Worm (Caenorhabditis elegans) whole organism, L4/young adult: Measurements from ENCODE around the gene K09A11.1.

ENCODE experiments used
- dao-5 ChIP-seq: sonication (generic microtip); optimal IDR thresholded peaks from 2 replicates; lab custom pipeline; 2016; ENCODE audit warnings: missing genotype, missing genetic modification characterization, moderate library complexity, missing compliant biosample characterization
- him-1 ChIP-seq: sonication (generic microtip); optimal IDR thresholded peaks from 2 replicates; lab custom pipeline; 2016; ENCODE audit warnings: missing genotype, missing genetic modification reagents, missing genetic modification characterization, missing compliant biosample characterization

DNA sequence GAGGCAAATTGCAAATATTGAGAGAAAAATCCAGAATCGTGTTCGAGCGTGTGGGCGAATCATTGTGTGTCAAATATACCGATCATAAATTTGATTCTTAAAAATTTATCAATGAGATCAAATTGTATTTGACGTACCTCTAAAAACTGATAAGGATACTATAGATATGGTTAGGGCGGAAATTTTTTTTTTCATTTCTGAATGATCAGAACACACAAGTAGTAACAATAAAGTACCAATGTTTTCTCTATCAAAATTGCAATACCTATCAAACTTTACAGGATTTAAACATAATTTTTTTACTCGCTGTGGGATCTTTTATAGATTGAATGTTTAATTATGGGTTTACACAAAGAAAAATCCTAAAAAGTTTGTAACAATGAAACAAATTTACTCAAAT is 30.0 kb upstream of the K09A11.1 start, which contains the start of gene bgnt-1.5:
- TF ChIP-seq him-1 (tag; lab: Kevin White, UChicago), result no peak
- TF ChIP-seq dao-5, result no peak
